Worm (Caenorhabditis elegans) whole organism, midembryonic: Measurements from ENCODE around the gene Y53C12A.6.

Experiments
- flt-1 ChIP-seq: fragments of 200-800 bp; sonication (Bioruptor generic); IDR thresholded peaks from 2 replicates; pipeline ENCODE4 v1.3.6; 2022; ENCODE audit warnings: missing genetic modification characterization, missing compliant biosample characterization
- klf-2 ChIP-seq: fragments of 200-800 bp; sonication (Bioruptor generic); conservative IDR thresholded peaks from 2 replicates; pipeline ENCODE4 v1.3.6; 2022; ENCODE audit warnings: missing genetic modification reagents, missing genetic modification characterization, missing compliant biosample characterization
- ref-1 ChIP-seq: fragments of 200-800 bp; sonication (Bioruptor generic); conservative IDR thresholded peaks from 2 replicates; pipeline ENCODE4 v1.3.6; 2022; ENCODE audit warnings: missing genetic modification reagents, missing genetic modification characterization, missing compliant biosample characterization
- tab-1 ChIP-seq: fragments of 200-800 bp; sonication (Bioruptor generic); IDR thresholded peaks from 2 replicates; pipeline ENCODE4 v1.3.6; 2022; ENCODE audit warnings: missing genetic modification characterization, missing compliant biosample characterization
- ztf-29 ChIP-seq: fragments of 200-800 bp; sonication (Bioruptor generic); IDR thresholded peaks from 2 replicates; pipeline ENCODE4 v1.3.6; 2022; ENCODE audit warnings: missing genetic modification reagents, missing genetic modification characterization, missing compliant biosample characterization

DNA sequence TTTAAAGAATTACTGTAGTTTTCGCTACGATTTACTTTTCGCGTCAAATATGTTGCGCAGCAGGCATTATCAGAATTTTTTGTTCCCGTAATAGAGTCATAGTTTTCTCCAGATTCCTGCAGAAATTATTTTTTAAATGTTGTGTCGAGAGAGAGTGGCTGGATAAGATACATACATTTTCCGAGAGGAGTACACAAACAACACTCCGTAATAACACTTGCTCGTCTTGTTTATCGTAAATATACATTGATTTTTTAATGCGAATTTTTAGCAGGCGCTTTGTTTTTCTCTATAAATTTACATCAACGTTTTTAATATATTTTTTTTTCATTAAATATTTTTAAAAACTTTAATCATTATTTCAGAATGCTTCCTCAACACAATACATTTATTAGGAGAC is 48.8 kb downstream of the Y53C12A.6 start, which contains the start of gene taf-8:
- TF ChIP-seq ztf-29 (GFP tag; lab: Robert Waterston, UW) = no peak
- no peak for TF ChIP-seq flt-1
- TF ChIP-seq tab-1 (GFP tag; lab: Robert Waterston, UW) = no peak
- TF ChIP-seq klf-2 (GFP tag; lab: Robert Waterston, UW) = no peak
- no peak for TF ChIP-seq ref-1 (GFP tag; lab: Robert Waterston, UW)
